Worm (Caenorhabditis elegans): Measurements from ENCODE around the gene sri-51.

The sri-51 gene

ce11 chrII:3198998-3199397 lies at the start of gene sri-51:
TSS of gene sri-51 (minus strand) at chrII:3199098.
- TF ChIP-seq W03F9.2 (tag; optimal IDR thresholded peaks at IDR 0.05) (no peak), dao-5 (tag; optimal IDR thresholded peaks at IDR 0.05) (no peak), him-1 (tag; optimal IDR thresholded peaks at IDR 0.05) (no peak)

DNA sequence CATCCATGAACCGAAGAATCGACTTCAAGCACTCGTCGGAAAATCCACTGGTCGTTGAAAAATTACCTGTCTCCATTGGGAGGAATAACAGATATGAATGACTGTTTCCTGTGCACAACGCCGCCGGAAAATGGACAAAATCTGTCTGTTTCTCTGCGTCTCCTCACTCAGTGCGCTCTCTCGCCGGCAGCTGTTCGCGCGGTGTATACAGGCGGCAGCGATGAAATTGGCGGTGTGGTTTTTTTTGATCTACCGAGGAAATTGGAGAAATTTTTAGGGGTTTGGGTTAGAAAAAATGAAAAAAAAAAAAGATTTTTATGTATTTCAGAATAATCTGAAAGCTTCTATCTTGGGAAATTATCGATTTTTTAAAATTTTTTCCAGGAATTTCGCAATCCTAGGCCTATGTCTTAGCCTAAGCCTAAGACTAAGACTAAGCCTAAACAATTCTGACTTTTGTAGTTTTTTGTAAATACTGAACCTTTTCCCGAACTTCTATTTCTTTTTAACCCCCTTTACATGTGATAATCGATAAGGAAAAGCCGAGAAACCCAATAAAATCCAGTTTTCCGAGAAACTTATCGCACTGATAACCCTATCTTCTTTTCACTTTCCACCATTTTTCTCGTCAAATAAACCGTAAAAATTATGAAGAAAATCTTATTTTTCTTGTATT lies 49.3 kb upstream of the sri-51 start, which contains the start of the genes fbxc-50 and C17F4.2:
TSS of gene fbxc-50 (minus strand) at position 81 of the 676 bp plus-strand sequence.
TSS of gene C17F4.2 (plus strand) at position 626 of the 676 bp plus-strand sequence.
- no peak for TF ChIP-seq W03F9.2 (tag; optimal IDR thresholded peaks at IDR 0.05)
- no peak for TF ChIP-seq him-1 (tag; optimal IDR thresholded peaks at IDR 0.05)
- no peak for TF ChIP-seq dao-5 (tag; optimal IDR thresholded peaks at IDR 0.05)

ce11 chrII:3247556-3247955 lies 48.7 kb upstream of the sri-51 start:
- no peak for TF ChIP-seq dao-5 (tag; optimal IDR thresholded peaks at IDR 0.05)
- no peak for TF ChIP-seq him-1 (tag; optimal IDR thresholded peaks at IDR 0.05)
- no peak for TF ChIP-seq W03F9.2 (tag; optimal IDR thresholded peaks at IDR 0.05)

DNA sequence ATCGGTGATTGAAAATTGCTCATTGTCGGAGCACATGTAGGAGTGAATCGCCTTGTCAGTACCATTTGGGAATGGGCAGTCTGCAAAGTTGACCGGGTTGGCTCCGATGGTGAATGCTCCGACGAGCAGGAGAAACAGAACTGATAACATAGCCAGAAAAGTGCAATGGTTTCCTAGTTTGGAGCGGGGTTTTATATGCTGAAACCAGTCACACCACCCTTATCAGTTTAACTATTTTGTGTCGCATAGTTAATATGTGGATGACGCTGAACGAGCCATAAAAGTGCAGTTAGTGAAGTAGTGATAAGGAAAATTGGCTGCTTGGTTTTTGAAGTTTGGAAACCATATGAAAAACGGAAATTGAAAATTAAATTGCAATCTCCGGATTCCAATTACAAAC lies 46.9 kb upstream of the sri-51 start, which contains the start of gene C17F4.7:
TSS of gene C17F4.7 (minus strand) at position 180 of the 400 bp plus-strand sequence.
- TF ChIP-seq dao-5 (tag; optimal IDR thresholded peaks at IDR 0.05) (no peak), W03F9.2 (tag; optimal IDR thresholded peaks at IDR 0.05) (no peak), him-1 (tag; optimal IDR thresholded peaks at IDR 0.05) (no peak)

DNA sequence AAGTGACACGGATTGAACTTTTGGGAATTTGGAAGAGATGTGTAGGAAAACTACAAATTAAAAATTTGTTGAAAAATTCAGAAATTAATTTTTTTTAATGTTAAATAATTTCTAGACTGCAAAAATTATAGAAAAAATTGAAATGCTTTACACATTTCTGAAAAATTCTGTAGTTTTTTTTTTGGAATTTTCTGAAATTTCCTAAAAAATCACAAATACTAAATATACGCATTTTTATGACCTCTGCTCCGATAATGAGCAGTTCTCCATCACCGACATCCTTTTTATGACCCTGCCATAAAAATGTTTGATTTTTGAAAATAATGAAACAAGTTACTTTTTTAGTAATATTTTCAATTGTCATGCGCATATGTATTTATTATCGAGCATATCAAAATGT lies 45.9 kb upstream of the sri-51 start:
- TF ChIP-seq dao-5 (tag; optimal IDR thresholded peaks at IDR 0.05): no peak
- TF ChIP-seq W03F9.2 (tag; optimal IDR thresholded peaks at IDR 0.05): no peak
- no peak for TF ChIP-seq him-1 (tag; optimal IDR thresholded peaks at IDR 0.05)

- TF ChIP-seq dao-5 (tag; optimal IDR thresholded peaks at IDR 0.05) (no peak), him-1 (tag; optimal IDR thresholded peaks at IDR 0.05) (no peak), W03F9.2 (tag; optimal IDR thresholded peaks at IDR 0.05) (no peak)
Observed at ce11 chrII:3244070-3244469, 45.2 kb upstream of the sri-51 start, which contains the start of gene C17F4.12. TSS of gene C17F4.12 (minus strand) at chrII:3244170.

DNA sequence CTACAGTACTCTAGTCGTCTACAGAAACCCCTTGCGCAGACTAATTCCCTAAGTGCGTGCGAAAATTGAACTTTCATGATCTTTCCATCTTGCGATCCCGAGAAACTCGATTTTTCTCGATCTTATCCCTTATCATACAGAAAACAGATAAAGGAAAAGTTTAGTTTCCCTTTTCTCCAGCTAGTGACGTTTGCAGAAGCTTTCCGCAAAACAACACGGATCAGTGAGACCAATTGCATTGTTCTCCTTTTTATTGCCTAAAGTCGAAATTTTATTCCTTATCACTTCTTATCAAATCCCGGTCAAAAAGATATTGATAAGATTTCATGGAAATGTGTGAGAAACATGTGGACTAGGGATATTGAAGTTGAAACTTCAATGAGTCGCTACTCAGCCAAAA lies 42.9 kb upstream of the sri-51 start:
- TF ChIP-seq W03F9.2 (tag; optimal IDR thresholded peaks at IDR 0.05) (no peak), dao-5 (tag; optimal IDR thresholded peaks at IDR 0.05) (no peak), him-1 (tag; optimal IDR thresholded peaks at IDR 0.05) (no peak)

DNA sequence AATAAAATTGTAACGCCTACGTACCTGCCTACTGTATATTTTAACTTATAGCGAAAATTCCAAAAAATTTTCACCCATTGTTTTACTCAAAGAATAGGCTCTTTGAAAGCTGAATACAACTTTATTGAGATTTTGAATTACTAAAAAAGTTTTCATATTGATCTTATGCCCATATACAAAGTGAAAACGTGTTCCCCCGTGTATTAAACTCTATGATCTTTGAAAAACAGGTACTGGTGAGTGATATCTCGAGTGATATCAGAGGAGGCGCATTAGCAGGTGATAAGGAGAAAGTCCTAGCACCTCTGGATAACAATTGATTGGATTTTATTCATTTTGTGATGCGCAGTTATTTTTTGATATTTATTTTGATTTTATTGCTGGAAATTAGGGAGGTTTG lies 41.3 kb upstream of the sri-51 start, which contains the start of gene C17F4.3:
TSS of gene C17F4.3 (plus strand) at position 301 of the 400 bp plus-strand sequence.
- TF ChIP-seq dao-5 (tag; optimal IDR thresholded peaks at IDR 0.05): no peak
- TF ChIP-seq him-1 (tag; optimal IDR thresholded peaks at IDR 0.05): no peak
- TF ChIP-seq W03F9.2 (tag; optimal IDR thresholded peaks at IDR 0.05): no peak

ce11 chrII:3237038-3237521 lies 38.2 kb upstream of the sri-51 start, which contains the start of the genes srz-67 and C17F4.11:
TSS of gene srz-67 (minus strand) at chrII:3237138.
TSS of gene C17F4.11 (plus strand) at chrII:3237471.
- TF ChIP-seq W03F9.2 (tag; optimal IDR thresholded peaks at IDR 0.05): no peak
- TF ChIP-seq dao-5 (tag; optimal IDR thresholded peaks at IDR 0.05): no peak
- no peak for TF ChIP-seq him-1 (tag; optimal IDR thresholded peaks at IDR 0.05)

DNA sequence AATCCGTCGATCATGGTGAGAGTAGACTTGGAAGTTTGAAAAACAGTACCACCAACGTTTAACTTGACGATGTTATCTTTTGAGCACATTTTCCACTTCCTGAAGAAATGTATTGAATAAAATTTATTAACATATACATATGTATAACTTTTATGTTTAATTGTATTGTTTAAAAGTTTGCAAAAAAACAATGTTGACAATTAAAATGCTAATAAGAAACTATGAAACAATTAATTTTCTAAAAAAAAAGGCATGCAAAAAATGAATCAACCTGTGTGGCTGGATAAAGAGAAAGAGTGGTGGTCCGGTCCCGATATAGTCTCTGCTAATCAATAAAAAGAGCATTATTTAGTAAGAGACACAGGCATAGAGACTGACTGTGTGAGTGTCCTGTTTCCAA lies 35.8 kb upstream of the sri-51 start, which contains the start of gene C17F4.8:
TSS of gene C17F4.8 (minus strand) at position 101 of the 400 bp plus-strand sequence.
- TF ChIP-seq him-1 (tag; optimal IDR thresholded peaks at IDR 0.05) (no peak), dao-5 (tag; optimal IDR thresholded peaks at IDR 0.05) (no peak), W03F9.2 (tag; optimal IDR thresholded peaks at IDR 0.05) (no peak)

- TF ChIP-seq him-1 (tag; optimal IDR thresholded peaks at IDR 0.05) (no peak), dao-5 (tag; optimal IDR thresholded peaks at IDR 0.05) (no peak), W03F9.2 (tag; optimal IDR thresholded peaks at IDR 0.05) (no peak)
Observed at ce11 chrII:3230422-3230821, 31.5 kb upstream of the sri-51 start, which contains the start of gene srh-297. TSS of gene srh-297 (minus strand) at chrII:3230522.

DNA sequence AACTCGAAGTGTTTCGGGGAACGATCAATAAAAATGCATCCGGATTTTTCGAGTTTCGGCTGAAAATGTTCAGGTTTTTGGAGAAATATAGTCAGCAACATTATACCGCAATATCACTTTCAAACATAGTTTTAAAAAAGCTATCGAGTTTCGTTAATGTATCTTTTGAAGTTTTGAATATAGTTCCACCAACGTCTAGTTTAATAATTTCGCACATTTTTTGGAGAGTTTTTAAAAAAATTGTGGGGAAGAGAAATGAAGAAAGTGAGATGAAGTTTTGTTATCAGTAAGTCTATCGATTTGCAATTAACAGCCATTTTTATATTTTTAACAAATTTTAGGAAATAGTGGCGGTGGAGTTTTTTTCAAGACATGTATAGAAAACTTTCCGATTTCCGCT lies 26.9 kb upstream of the sri-51 start, which contains the start of gene ZC239.17:
TSS of gene ZC239.17 (minus strand) at position 101 of the 400 bp plus-strand sequence.
- no peak for TF ChIP-seq dao-5 (tag; optimal IDR thresholded peaks at IDR 0.05)
- no peak for TF ChIP-seq W03F9.2 (tag; optimal IDR thresholded peaks at IDR 0.05)
- TF ChIP-seq him-1 (tag; optimal IDR thresholded peaks at IDR 0.05): no peak

DNA sequence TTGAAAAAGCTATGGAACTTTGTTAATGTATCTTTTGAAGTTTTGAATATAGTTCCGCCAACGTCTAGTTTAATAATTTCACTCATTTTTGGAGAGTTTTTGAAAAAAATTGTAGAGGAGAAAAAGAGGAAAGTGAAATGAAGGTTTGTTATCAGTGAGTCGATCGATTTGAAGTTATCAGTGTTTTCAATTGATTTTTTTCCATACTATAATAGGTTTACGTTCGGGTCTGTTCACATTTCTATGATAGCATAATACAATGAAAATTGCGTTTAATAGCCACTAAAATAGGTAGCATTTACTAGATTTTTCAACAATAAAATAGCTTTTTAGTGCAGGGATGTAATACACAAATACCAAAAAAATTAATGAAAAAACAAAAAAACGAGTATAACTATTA lies 26.3 kb upstream of the sri-51 start, which contains the start of gene ZC239.16:
TSS of gene ZC239.16 (minus strand) at position 120 of the 400 bp plus-strand sequence.
- TF ChIP-seq W03F9.2 (tag; optimal IDR thresholded peaks at IDR 0.05): no peak
- TF ChIP-seq dao-5 (tag; optimal IDR thresholded peaks at IDR 0.05): no peak
- TF ChIP-seq him-1 (tag; optimal IDR thresholded peaks at IDR 0.05): no peak

DNA sequence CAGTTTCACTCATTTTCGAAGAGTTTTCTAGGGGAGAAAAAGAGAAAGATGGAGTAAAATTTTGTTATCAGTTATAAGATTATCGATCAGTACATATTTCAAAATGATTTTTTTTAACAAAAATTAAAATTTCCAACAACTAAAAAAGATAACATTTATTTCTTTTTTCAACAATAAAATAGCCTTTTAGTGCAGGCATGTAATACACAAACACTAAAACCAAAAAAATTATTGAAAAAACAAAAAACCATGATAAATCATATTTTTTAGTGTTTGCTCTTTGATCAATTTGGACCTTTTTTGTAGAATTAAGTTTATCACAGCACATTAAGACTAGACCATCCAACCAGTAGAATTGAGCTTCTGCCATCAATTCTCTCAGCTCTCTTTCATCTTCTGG lies 25.7 kb upstream of the sri-51 start, which contains the start of gene ZC239.15:
TSS of gene ZC239.15 (minus strand) at position 101 of the 400 bp plus-strand sequence.
- no peak for TF ChIP-seq him-1 (tag; optimal IDR thresholded peaks at IDR 0.05)
- no peak for TF ChIP-seq W03F9.2 (tag; optimal IDR thresholded peaks at IDR 0.05)
- no peak for TF ChIP-seq dao-5 (tag; optimal IDR thresholded peaks at IDR 0.05)
